Worm (Caenorhabditis elegans) whole organism, L4/young adult: ENCODE measurements around the gene F09E10.7.

Source experiments
- W03F9.2 ChIP-seq: fragments of 150-350 bp; optimal IDR thresholded peaks from 2 replicates; lab custom pipeline; 2014; ENCODE audit warnings: missing biosample characterization, missing genetic modification characterization
- him-1 ChIP-seq: sonication (generic microtip); optimal IDR thresholded peaks from 2 replicates; lab custom pipeline; 2016; ENCODE audit warnings: missing genotype, missing genetic modification reagents, missing genetic modification characterization, missing compliant biosample characterization

ce11 chrX:1527338-1527737, 25.7 kb upstream of the F09E10.7 start:
- TF ChIP-seq him-1 (tag; lab: Kevin White, UChicago) (no peak), W03F9.2 (tag; lab: Kevin White, UChicago) (no peak)
